Fruit fly (Drosophila melanogaster) whole organism, adult: ENCODE data around the gene Wnt5.

Experiments
- CG7101 ChIP-seq: fragments of 200-800 bp; sonication (Bioruptor generic); optimal IDR thresholded peaks from 2 replicates; lab custom pipeline; 2018; ENCODE audit warnings: missing biosample characterization, mild to moderate bottlenecking, missing genetic modification characterization, moderate library complexity
- Clk ChIP-seq: fragments of 200-800 bp; sonication (Bioruptor generic); optimal IDR thresholded peaks from 2 replicates; lab custom pipeline; 2017; ENCODE audit warnings: missing biosample characterization, missing genetic modification characterization
- kay ChIP-seq: fragments of 200-800 bp; sonication (Bioruptor generic); peaks from one replicate; lab custom pipeline; 2016; ENCODE audit warnings: missing biosample characterization, missing genetic modification characterization, borderline replicate concordance
- pad ChIP-seq: fragments of 200-800 bp; sonication (Bioruptor generic); optimal IDR thresholded peaks from 3 replicates; lab custom pipeline; 2017; ENCODE audit warnings: missing biosample characterization, missing genetic modification characterization, mild to moderate bottlenecking, moderate library complexity, missing genetic modification reagents

dm6 chrX:18533308-18533707 is 28.1 kb upstream of the Wnt5 start:
- no peak for TF ChIP-seq pad
- TF ChIP-seq kay, result peak; percentile 28
- no peak for TF ChIP-seq CG7101
- no peak for TF ChIP-seq Clk (GFP tag; lab: Kevin White, UChicago)
